Fruit fly (Drosophila melanogaster) whole organism, adult: ENCODE data around the gene CG5877.

Experiments
- CG12768 ChIP-seq: fragments of 200-800 bp; sonication (Bioruptor generic); optimal IDR thresholded peaks from 2 replicates; lab custom pipeline; 2017; ENCODE audit warnings: missing biosample characterization, missing genetic modification characterization, mild to moderate bottlenecking, moderate library complexity, missing genetic modification reagents
- CG1620 ChIP-seq: fragments of 200-800 bp; sonication (Bioruptor generic); optimal IDR thresholded peaks from 2 replicates; lab custom pipeline; 2016; ENCODE audit warnings: missing biosample characterization, missing genetic modification characterization
- CG5204 ChIP-seq: fragments of 200-800 bp; sonication (Bioruptor generic); optimal IDR thresholded peaks from 2 replicates; lab custom pipeline; 2016; ENCODE audit warnings: missing biosample characterization, missing genetic modification characterization
- CG7045 ChIP-seq: fragments of 200-800 bp; sonication (Bioruptor generic); optimal IDR thresholded peaks from 2 replicates; lab custom pipeline; 2017; ENCODE audit warnings: missing biosample characterization, mild to moderate bottlenecking, missing genetic modification characterization
- Clk ChIP-seq: fragments of 200-800 bp; sonication (Bioruptor generic); optimal IDR thresholded peaks from 2 replicates; lab custom pipeline; 2017; ENCODE audit warnings: missing biosample characterization, missing genetic modification characterization
- Crg-1 ChIP-seq: fragments of 200-800 bp; sonication (Bioruptor generic); optimal IDR thresholded peaks from 2 replicates; lab custom pipeline; 2016; ENCODE audit warnings: missing biosample characterization, missing genetic modification characterization
- Hr96 ChIP-seq: fragments of 200-800 bp; sonication (Bioruptor generic); optimal IDR thresholded peaks from 2 replicates; lab custom pipeline; 2016; ENCODE audit warnings: missing biosample characterization, missing genetic modification characterization
- Mnt ChIP-seq: fragments of 200-800 bp; sonication (Bioruptor generic); optimal IDR thresholded peaks from 2 replicates; lab custom pipeline; 2016; ENCODE audit warnings: missing biosample characterization, mild to moderate bottlenecking, missing genetic modification characterization
- cnc ChIP-seq, 2 experiments: fragments of >200 bp; optimal IDR thresholded peaks; 2 replicates each; lab custom pipeline; 2017
- ovo ChIP-seq: fragments of 200-800 bp; sonication (Bioruptor generic); optimal IDR thresholded peaks from 2 replicates; lab custom pipeline; 2016; ENCODE audit warnings: missing biosample characterization, missing genetic modification characterization

DNA sequence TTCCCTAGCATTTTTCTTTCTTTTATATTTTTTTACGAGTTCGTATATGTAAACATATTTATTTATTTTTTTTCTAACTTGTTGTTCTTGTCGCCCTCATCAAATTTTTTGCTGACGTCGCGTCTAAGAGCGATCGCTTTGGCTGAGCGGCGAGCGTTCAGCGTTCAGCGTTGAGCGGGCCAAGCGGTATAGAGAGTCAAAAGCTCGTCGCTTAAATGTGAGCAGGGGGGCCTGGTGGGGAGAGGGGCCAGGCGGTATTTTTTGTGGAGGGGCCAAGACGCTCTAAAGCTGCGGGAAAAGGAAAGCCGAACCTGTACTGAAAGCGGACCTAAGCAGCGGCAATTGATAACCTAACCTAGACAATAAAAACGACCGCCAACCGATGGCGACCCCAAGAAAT is 8.3 kb downstream of the CG5877 start:
- no peak for TF ChIP-seq CG1620 (GFP tag; lab: Kevin White, UChicago)
- TF ChIP-seq Mnt (GFP tag; lab: Kevin White, UChicago) = peak; percentile 19
- no peak for TF ChIP-seq cnc (optimal IDR thresholded peaks at IDR 0.05; lab: Kevin White, UChicago)
- TF ChIP-seq CG12768 (GFP tag; lab: Kevin White, UChicago) = peak; percentile 29
- TF ChIP-seq CG5204 (GFP tag; lab: Kevin White, UChicago) = no peak
- TF ChIP-seq Hr96 (GFP tag; lab: Kevin White, UChicago) = no peak
- TF ChIP-seq Crg-1 (GFP tag; lab: Kevin White, UChicago) = no peak
- TF ChIP-seq Clk (GFP tag; lab: Kevin White, UChicago) = no peak
- TF ChIP-seq CG7045 (GFP tag; lab: Kevin White, UChicago) = no peak
- TF ChIP-seq ovo (GFP tag; lab: Kevin White, UChicago) = no peak
